Worm (Caenorhabditis elegans): ENCODE measurements around the gene ucr-2.2.
A peak's percentile ranks its signal among the peaks of the same experiment; 100 is the strongest.

Gene ucr-2.2

DNA sequence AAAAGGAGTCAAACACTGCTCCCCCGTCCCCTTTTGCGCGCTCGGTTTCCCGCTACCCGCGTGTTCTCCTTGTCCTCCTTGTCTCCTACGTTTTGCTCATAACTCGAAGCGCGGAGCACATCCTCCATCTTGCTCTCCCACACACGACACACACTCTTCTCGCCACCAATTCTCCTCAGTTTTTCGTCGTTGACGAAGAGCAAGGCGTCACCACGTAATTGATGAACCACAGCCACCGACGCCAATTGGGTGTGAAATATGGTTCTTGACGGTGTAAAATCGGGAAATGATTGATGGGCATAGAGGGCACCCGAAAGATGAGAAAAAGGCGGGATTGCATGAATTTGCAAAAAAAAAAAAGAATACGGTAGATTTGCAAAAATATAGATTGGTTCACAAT is 24.9 kb upstream of the ucr-2.2 start:
- TF ChIP-seq K02D7.2 (tag; optimal IDR thresholded peaks at IDR 0.05) (no peak), unc-86 (tag; optimal IDR thresholded peaks at IDR 0.05) (no peak), pha-2 (tag; optimal IDR thresholded peaks at IDR 0.05) (no peak), ets-4 (tag; optimal IDR thresholded peaks at IDR 0.05) (no peak), ceh-31 (tag; optimal IDR thresholded peaks at IDR 0.05) (peak; percentile 25), elt-2 (tag; optimal IDR thresholded peaks at IDR 0.05) (no peak), ttx-3 (tag; optimal IDR thresholded peaks at IDR 0.05) (no peak), nfya-1 (tag; optimal IDR thresholded peaks at IDR 0.05) (no peak), ceh-30 (tag; optimal IDR thresholded peaks at IDR 0.05) (no peak), dmd-4 (tag; optimal IDR thresholded peaks at IDR 0.05; ENCODE audit: borderline replicate concordance) (no peak), unc-55 (GFP tag; optimal IDR thresholded peaks at IDR 0.05) (peak; percentile 69), mec-3 (tag; optimal IDR thresholded peaks at IDR 0.05; ENCODE audit: borderline replicate concordance) (no peak), sox-2 (GFP tag; IDR thresholded peaks at IDR 0.05) (no peak), pros-1 (tag; optimal IDR thresholded peaks at IDR 0.05) (no peak), rnt-1 (tag; optimal IDR thresholded peaks at IDR 0.05) (peak; percentile 3), pat-9 (tag; optimal IDR thresholded peaks at IDR 0.05) (no peak), unc-3 (GFP tag; conservative IDR thresholded peaks at IDR 0.05) (no peak), unc-3 (tag; optimal IDR thresholded peaks at IDR 0.05) (no peak), pqm-1 (tag; optimal IDR thresholded peaks at IDR 0.05) (no peak), pax-1 (tag; optimal IDR thresholded peaks at IDR 0.05) (no peak), lin-11 (tag; optimal IDR thresholded peaks at IDR 0.05) (no peak), ahr-1 (tag; optimal IDR thresholded peaks at IDR 0.05) (no peak), Y22D7AL.16 (tag; optimal IDR thresholded peaks at IDR 0.05) (no peak), ceh-14 (tag; optimal IDR thresholded peaks at IDR 0.05) (no peak), unc-42 (tag; optimal IDR thresholded peaks at IDR 0.05) (peak; percentile 16), ref-2 (tag; optimal IDR thresholded peaks at IDR 0.05) (no peak), che-1 (tag; optimal IDR thresholded peaks at IDR 0.05) (no peak), ztf-16 (tag; optimal IDR thresholded peaks at IDR 0.05) (no peak), fax-1 (tag; optimal IDR thresholded peaks at IDR 0.05) (no peak)

DNA sequence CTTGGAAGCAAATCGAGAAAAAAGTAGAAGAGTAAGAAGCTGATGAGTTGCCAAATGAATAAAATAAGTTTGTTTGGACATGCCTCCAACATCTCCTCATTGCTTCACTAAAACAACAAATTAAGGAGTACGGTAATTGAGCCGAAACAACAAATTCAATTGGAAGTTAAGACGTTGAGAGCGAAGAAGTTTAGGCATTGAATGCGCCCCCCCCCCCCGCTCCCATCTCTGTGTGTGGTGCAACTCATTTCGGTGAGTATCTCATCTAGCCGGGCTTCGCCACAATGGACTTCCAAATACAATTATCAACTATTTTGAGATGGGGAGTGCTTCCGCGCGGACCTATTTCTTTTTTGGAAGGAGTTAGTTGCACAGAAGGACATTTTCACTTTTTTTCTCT is 18.6 kb upstream of the ucr-2.2 start:
- TF ChIP-seq ztf-16 (tag; optimal IDR thresholded peaks at IDR 0.05): no peak
- TF ChIP-seq ceh-31 (tag; optimal IDR thresholded peaks at IDR 0.05): peak; percentile 74
- TF ChIP-seq sox-2 (GFP tag; IDR thresholded peaks at IDR 0.05): no peak
- peak; percentile 94 for TF ChIP-seq unc-42 (tag; optimal IDR thresholded peaks at IDR 0.05)
- TF ChIP-seq ceh-14 (tag; optimal IDR thresholded peaks at IDR 0.05): no peak
- TF ChIP-seq K02D7.2 (tag; optimal IDR thresholded peaks at IDR 0.05): no peak
- TF ChIP-seq che-1 (tag; optimal IDR thresholded peaks at IDR 0.05): no peak
- no peak for TF ChIP-seq fax-1 (tag; optimal IDR thresholded peaks at IDR 0.05)

- TF ChIP-seq syd-9 (tag; optimal IDR thresholded peaks at IDR 0.05): no peak
- no peak for TF ChIP-seq T23F11.4 (GFP tag; optimal IDR thresholded peaks at IDR 0.05)
- TF ChIP-seq che-1 (tag; optimal IDR thresholded peaks at IDR 0.05): no peak
- no peak for TF ChIP-seq ceh-2 (tag; optimal IDR thresholded peaks at IDR 0.05)
- no peak for TF ChIP-seq C08G9.2 (tag; optimal IDR thresholded peaks at IDR 0.05)
- TF ChIP-seq hlh-15 (tag; optimal IDR thresholded peaks at IDR 0.05): no peak
- TF ChIP-seq pha-2 (tag; optimal IDR thresholded peaks at IDR 0.05): no peak
- TF ChIP-seq ceh-24 (tag; optimal IDR thresholded peaks at IDR 0.05): no peak
- no peak for TF ChIP-seq ttx-3 (tag; optimal IDR thresholded peaks at IDR 0.05)
- TF ChIP-seq zip-5 (tag; optimal IDR thresholded peaks at IDR 0.05): no peak
- TF ChIP-seq ets-4 (tag; optimal IDR thresholded peaks at IDR 0.05): no peak
- TF ChIP-seq tbx-7 (tag; optimal IDR thresholded peaks at IDR 0.05): no peak
- TF ChIP-seq hlh-6 (tag; optimal IDR thresholded peaks at IDR 0.05): no peak
- TF ChIP-seq odd-2 (tag; optimal IDR thresholded peaks at IDR 0.05): no peak
- TF ChIP-seq elt-4 (tag; optimal IDR thresholded peaks at IDR 0.05): no peak
- no peak for TF ChIP-seq pros-1 (tag; optimal IDR thresholded peaks at IDR 0.05)
- no peak for TF ChIP-seq eyg-1 (tag; optimal IDR thresholded peaks at IDR 0.05)
- no peak for TF ChIP-seq F13H6.1 (tag; optimal IDR thresholded peaks at IDR 0.05)
- TF ChIP-seq sdc-2 (tag; optimal IDR thresholded peaks at IDR 0.05): no peak
- no peak for TF ChIP-seq pqm-1 (tag; optimal IDR thresholded peaks at IDR 0.05)
Observed at ce11 chrX:15157854-15158253, 15.8 kb upstream of the ucr-2.2 start.

Measured in whole organism, late embryonic.